Fruit fly (Drosophila melanogaster): ENCODE data around the gene Sec13.
A peak's percentile ranks its signal among the peaks of the same experiment; 100 is the strongest.

Sec13 gene

DNA sequence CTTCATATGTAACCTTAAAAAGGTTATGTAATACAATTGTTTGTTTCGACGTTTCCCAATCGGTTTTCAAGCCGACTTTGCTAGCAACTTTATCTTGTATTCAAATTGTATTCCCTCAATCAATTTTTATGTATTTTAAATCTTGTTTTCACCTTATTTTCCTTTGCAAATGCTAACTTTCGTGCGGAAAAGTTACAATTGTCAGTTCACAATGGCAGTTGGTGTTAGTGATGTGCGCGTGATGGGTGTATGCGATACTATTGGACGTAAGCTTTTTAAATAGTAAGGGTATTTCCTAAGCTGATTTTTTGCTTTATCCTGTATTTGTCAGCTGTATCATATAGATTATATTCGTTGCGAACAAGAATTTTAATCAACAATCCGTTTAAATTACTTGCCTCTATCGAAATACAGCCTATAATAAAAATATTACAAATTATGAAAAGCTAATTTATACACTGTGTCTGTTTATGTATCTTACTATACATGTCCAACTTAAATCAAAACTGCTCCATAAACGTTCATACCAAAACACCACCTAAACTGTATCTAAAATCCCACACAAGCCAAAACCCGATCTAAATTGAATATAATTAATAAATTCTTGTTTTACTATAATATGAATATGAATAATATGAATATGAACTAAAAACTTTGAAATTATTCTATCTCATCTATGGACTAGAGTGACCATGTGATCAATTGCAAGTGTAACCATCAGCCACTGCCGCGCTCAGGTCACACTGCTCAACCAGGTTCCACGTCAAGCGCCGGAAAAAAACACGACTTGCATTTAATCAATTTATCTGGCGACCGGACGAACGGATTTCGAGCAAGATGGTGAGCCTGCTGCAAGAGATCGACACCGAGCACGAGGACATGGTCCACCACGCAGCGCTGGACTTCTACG, at the start of gene Sec13, which contains the start of gene ATPsynCF6:
TSS of gene Sec13 (plus strand) at position 450 of the 910 bp plus-strand sequence.
TSS of gene ATPsynCF6 (minus strand) at position 236 of the 910 bp plus-strand sequence.
- peak; percentile 40 for TF ChIP-seq noc (tag; optimal IDR thresholded peaks at IDR 0.05)

DNA sequence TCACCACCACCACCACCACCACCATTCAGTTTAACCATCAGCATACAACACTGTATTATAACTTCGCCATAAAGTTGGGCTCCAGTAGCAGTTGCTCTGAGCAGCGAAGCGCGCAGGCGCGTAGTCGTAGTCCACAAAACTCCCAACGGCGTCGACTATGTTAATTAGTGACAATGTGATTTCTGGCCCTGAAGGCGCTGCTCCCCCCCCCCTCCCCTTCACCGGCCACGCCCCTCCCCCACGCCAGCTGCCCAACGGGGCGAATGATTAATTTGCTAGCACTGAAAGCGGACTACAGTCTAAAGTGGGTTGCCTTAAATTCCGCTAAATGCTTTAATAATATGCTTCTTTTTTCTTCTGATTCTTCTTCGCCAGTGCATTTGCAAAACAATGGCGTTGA, 49.2 kb upstream of the Sec13 start:
- no peak for TF ChIP-seq noc (tag; optimal IDR thresholded peaks at IDR 0.05)

DNA sequence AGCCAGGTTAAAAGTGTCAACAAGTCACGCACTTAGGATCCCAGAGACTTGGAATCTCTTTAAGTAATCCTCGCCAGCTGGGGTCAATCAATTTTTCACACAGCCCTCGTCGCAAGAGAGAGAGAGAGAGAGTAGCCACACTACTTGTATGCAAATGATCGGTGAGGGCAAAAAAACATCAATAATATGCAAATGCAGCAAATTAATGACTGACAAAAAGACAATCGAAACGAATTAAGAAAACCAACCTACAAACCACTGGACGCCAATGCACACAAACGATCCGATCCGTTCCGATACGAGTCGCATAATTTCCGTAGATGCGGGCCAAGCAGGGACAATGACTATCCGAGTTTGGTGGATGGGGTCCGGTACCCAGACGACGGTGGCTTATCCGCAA, 46.4 kb upstream of the Sec13 start:
- no peak for TF ChIP-seq noc (tag; optimal IDR thresholded peaks at IDR 0.05)

DNA sequence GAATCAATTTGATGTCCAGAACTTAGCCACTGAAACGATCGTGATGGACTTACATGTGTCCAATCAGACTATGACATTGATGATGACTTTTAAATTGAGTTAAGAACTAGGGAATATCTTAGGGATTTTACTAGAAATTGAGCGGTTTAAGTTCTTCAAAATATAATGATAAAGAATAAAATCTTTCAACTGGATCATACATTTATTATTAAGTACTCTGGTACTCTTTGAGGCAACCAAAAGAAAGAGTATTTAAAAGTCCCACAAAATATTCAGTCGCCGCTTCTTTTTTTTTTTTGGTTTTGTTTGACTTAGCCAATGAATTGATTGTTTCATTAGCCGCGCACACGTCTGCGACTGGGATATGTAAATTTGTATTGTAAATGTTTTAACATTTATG, 45.9 kb upstream of the Sec13 start:
- no peak for TF ChIP-seq noc (tag; optimal IDR thresholded peaks at IDR 0.05)

dm6 chr3R:23312796-23313195, 43.3 kb upstream of the Sec13 start:
- TF ChIP-seq noc (tag; optimal IDR thresholded peaks at IDR 0.05), result no peak

dm6 chr3R:23314332-23314731, 41.7 kb upstream of the Sec13 start:
- no peak for TF ChIP-seq noc (tag; optimal IDR thresholded peaks at IDR 0.05)

dm6 chr3R:23315221-23315620, 40.9 kb upstream of the Sec13 start:
- no peak for TF ChIP-seq noc (tag; optimal IDR thresholded peaks at IDR 0.05)

DNA sequence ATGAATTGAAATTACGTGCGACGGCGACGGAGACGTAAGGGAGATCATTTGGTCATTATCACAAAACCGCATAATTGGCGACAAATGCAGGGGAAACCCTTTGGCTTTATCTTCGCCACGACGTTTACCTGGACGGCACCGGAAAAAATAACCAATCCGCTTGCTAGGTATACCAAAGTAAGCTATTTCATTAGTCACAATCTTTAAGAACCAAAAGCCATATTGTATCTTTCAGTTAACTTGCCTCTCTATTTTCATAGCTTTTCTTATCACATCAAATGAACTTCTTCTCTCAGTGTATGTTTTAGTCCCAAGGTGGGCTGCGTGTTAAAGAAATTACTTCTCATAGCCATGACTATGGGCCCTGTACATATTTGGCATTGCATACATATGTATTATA, 40.4 kb upstream of the Sec13 start:
- no peak for TF ChIP-seq noc (tag; optimal IDR thresholded peaks at IDR 0.05)

dm6 chr3R:23316867-23317266, 39.2 kb upstream of the Sec13 start:
- peak; percentile 37 for TF ChIP-seq noc (tag; optimal IDR thresholded peaks at IDR 0.05)

DNA sequence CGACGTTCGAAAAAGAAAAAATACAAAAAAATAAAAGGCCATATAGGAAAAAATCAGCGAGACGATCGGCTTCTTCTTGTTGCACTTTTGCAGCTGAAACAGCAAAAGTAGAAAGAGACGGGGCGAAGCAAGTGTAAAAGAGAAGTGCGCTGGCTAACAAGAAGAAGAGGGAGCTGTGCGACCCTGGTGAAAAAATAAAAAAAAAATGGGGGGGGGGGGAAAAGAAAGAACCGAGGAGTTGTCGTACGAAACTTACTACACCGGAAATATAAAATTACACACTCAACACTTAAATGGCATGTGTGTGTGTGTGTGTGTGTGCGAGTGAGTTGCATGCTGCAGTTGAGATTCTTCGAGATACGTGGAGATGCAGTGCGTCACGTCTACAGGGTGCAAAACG, 37.1 kb upstream of the Sec13 start:
- no peak for TF ChIP-seq noc (tag; optimal IDR thresholded peaks at IDR 0.05)

dm6 chr3R:23320251-23320650, 35.8 kb upstream of the Sec13 start:
- TF ChIP-seq noc (tag; optimal IDR thresholded peaks at IDR 0.05), result no peak

DNA sequence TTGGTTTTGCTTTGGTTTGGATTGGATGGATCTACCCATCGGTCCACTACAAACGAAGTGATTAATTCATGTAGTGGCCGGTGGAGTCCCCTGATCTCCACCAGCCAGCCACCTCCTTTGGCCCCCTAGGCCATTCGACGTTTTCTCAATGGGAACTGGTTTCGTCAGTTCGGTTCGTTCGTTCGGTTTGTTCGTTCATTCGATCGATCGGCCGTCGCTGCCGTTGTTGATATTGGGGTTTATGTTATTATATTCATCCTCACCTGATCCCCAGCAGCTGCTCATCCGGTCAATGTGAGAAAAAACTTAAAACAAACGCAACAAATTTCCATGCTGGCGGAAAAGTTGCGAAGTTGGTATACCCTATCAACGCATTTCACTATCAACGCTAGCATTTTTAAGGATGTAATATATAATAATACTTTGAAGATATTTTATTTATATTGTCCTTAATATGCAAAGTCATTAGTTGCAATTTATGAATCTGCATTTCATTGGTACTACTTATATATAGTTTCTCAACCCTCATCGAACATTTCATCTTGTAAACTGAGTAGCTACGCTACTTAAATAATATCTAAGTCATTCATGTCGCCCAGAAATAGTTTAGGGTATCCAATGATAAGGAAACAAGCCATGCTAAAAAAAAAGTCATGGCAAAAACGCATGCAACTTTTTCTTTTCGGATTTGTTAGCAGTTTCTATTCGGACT, 32.3 kb upstream of the Sec13 start:
- TF ChIP-seq noc (tag; optimal IDR thresholded peaks at IDR 0.05), result no peak

DNA sequence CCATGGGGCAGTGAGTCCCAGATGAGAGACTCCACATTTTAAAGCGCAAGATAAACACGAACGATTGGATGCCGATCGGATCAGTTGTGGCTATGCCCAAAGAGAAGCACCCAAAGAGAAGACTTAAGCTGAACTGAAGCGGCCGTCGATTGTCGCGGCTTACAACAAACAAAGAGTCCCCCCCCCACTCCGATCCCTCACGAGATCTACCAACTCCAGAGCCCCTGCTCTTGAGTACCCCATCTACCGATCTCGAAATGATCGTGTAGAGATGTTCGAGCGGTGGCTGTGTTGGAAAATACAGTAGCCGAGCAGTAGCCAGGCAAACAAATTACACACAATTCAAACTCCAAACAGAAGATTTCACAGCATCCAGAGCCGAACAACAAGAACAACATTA, 30.4 kb upstream of the Sec13 start:
- no peak for TF ChIP-seq noc (tag; optimal IDR thresholded peaks at IDR 0.05)

dm6 chr3R:23326292-23326691, 29.8 kb upstream of the Sec13 start:
- peak; percentile 29 for TF ChIP-seq noc (tag; optimal IDR thresholded peaks at IDR 0.05)

dm6 chr3R:23327707-23328106, 28.4 kb upstream of the Sec13 start:
- no peak for TF ChIP-seq noc (tag; optimal IDR thresholded peaks at IDR 0.05)

- no peak for TF ChIP-seq noc (tag; optimal IDR thresholded peaks at IDR 0.05)
Measured at dm6 chr3R:23331280-23331679, 24.8 kb upstream of the Sec13 start.

DNA sequence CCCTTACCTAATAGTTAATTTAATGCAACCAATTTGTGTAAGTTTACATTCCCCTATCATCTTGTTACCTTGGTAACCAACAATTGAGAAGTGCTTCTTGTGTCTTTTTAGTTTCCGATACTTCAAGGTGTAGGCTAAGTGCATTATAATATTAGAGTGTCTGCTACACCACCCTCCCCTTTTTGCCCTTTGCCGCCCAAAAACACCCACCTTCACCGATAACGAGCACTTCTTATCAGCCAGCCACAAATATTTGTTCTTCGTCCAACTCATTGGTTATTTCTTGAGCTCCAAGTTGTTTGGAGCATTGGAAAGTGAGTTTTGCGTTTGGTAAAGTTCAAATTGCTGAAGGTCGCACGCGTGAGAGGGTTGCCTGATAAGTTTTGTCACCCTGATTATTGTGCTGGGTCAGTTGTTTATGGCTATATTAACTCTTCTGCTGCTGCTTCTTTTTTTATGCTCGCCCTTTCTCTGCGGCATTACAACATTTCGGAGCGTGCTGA, 24.2 kb upstream of the Sec13 start:
- peak; percentile 68 for TF ChIP-seq noc (tag; optimal IDR thresholded peaks at IDR 0.05)

All from whole organism, larva.